Worm (Caenorhabditis elegans) whole organism, L1 larva: ENCODE results near the gene gtf-2H2C.

ENCODE experiments used
- C34B4.2 ChIP-seq: sonication (generic microtip); optimal IDR thresholded peaks from 2 replicates; lab custom pipeline; 2017; ENCODE audit warnings: mild to moderate bottlenecking, missing genetic modification characterization, missing compliant biosample characterization
- F16B12.6 ChIP-seq: fragments of 150-350 bp; optimal IDR thresholded peaks from 2 replicates; lab custom pipeline; 2014; ENCODE audit warnings: missing biosample characterization, missing genetic modification characterization
- Y116A8C.19 ChIP-seq: sonication (generic microtip); optimal IDR thresholded peaks from 2 replicates; lab custom pipeline; 2016; ENCODE audit warnings: missing compliant biosample characterization, missing genetic modification characterization, borderline replicate concordance
- aly-2 ChIP-seq: fragments of 150-350 bp; optimal IDR thresholded peaks from 2 replicates; lab custom pipeline; 2014; ENCODE audit warnings: missing biosample characterization, missing genetic modification characterization
- ama-1 ChIP-seq: fragments of 150-350 bp; optimal IDR thresholded peaks from 2 replicates; lab custom pipeline; 2014
- ceh-82 ChIP-seq, 3 experiments: fragments of 150-350 bp in 1 of 3; sonication (generic microtip) in 2 of 3; optimal IDR thresholded peaks; 2 replicates each; lab custom pipeline; 2014 to 2017; ENCODE audit warnings: missing biosample characterization in 3 of 3, missing genetic modification characterization in 3 of 3
- ceh-88 ChIP-seq: fragments of 200-800 bp; sonication (Bioruptor generic); IDR thresholded peaks from 2 replicates; pipeline ENCODE4 v1.3.6; 2022; ENCODE audit warnings: missing genetic modification characterization, missing compliant biosample characterization
- efl-3 ChIP-seq: fragments of 200-800 bp; sonication (Bioruptor generic); optimal IDR thresholded peaks from 2 replicates; lab custom pipeline; 2018; ENCODE audit warnings: mild to moderate bottlenecking, missing genetic modification characterization, missing compliant biosample characterization
- egl-27 ChIP-seq, 2 experiments: fragments of 150-350 bp in 1 of 2; sonication (generic microtip); optimal IDR thresholded peaks; 3 replicates each; lab custom pipeline; 2017 to 2018; ENCODE audit warnings: missing biosample characterization in 2 of 2, missing genetic modification characterization in 2 of 2, missing genetic modification reagents in 2 of 2
- elt-2 ChIP-seq: sonication (generic microtip); optimal IDR thresholded peaks from 2 replicates; lab custom pipeline; 2016; ENCODE audit warnings: missing genetic modification characterization, mild to moderate bottlenecking, inconsistent platforms, missing compliant biosample characterization, missing genetic modification reagents
- ets-5 ChIP-seq: fragments of 200-800 bp; sonication (Bioruptor generic); IDR thresholded peaks from 2 replicates; pipeline ENCODE4 v1.3.6; 2022; ENCODE audit warnings: missing genetic modification characterization, missing compliant biosample characterization
- fkh-4 ChIP-seq: sonication (generic microtip); optimal IDR thresholded peaks from 2 replicates; lab custom pipeline; 2016; ENCODE audit warnings: missing compliant biosample characterization, missing genetic modification characterization, borderline replicate concordance
- fkh-8 ChIP-seq: sonication (generic microtip); optimal IDR thresholded peaks from 2 replicates; lab custom pipeline; 2016; ENCODE audit warnings: mild to moderate bottlenecking, missing genetic modification characterization, missing compliant biosample characterization
- fos-1 ChIP-seq: fragments of 150-350 bp; optimal IDR thresholded peaks from 2 replicates; lab custom pipeline; 2014; ENCODE audit warnings: missing biosample characterization, missing genetic modification characterization
- irx-1 ChIP-seq: sonication (generic microtip); optimal IDR thresholded peaks from 2 replicates; lab custom pipeline; 2016; ENCODE audit warnings: missing genetic modification characterization, missing compliant biosample characterization
- isw-1 ChIP-seq: fragments of 200-800 bp; sonication (Bioruptor generic); IDR thresholded peaks from 2 replicates; pipeline ENCODE4 v1.3.6; 2022; ENCODE audit warnings: missing genetic modification characterization, missing compliant biosample characterization
- jun-1 ChIP-seq: fragments of 150-350 bp; optimal IDR thresholded peaks from 2 replicates; lab custom pipeline; 2014; ENCODE audit warnings: missing biosample characterization, missing genetic modification reagents, missing genetic modification characterization
- lin-14 ChIP-seq: fragments of 200-800 bp; sonication (Bioruptor generic); optimal IDR thresholded peaks from 2 replicates; lab custom pipeline; 2018; ENCODE audit warnings: mild to moderate bottlenecking, missing genetic modification characterization, moderate library complexity, missing compliant biosample characterization
- lin-35 ChIP-seq, 2 experiments: fragments of 150-350 bp; optimal IDR thresholded peaks; 2 replicates each; lab custom pipeline; 2014; ENCODE audit warnings: missing biosample characterization in 2 of 2, missing genetic modification characterization in 2 of 2, missing genetic modification reagents in 2 of 2
- lir-3 ChIP-seq: sonication (generic microtip); optimal IDR thresholded peaks from 2 replicates; lab custom pipeline; 2016; ENCODE audit warnings: mild to moderate bottlenecking, missing genetic modification characterization, moderate library complexity, missing compliant biosample characterization; ENCODE audit not compliant: poor library complexity
- lsy-2 ChIP-seq, 2 experiments: fragments of 150-350 bp; optimal IDR thresholded peaks; 2 replicates each; lab custom pipeline; 2014; ENCODE audit warnings: missing biosample characterization in 2 of 2, missing genetic modification characterization in 2 of 2
- mdl-1 ChIP-seq, 2 experiments: fragments of 150-350 bp; optimal IDR thresholded peaks; 2 replicates each; lab custom pipeline; 2014 to 2017; ENCODE audit warnings: missing biosample characterization in 2 of 2, missing genetic modification characterization in 2 of 2, inconsistent platforms in 1 of 2
- mef-2 ChIP-seq: fragments of 150-350 bp; optimal IDR thresholded peaks from 2 replicates; lab custom pipeline; 2014; ENCODE audit warnings: missing biosample characterization, missing genetic modification characterization
- nhr-237 ChIP-seq: fragments of 150-350 bp; optimal IDR thresholded peaks from 2 replicates; lab custom pipeline; 2014; ENCODE audit warnings: missing biosample characterization, missing genetic modification characterization
- nhr-84 ChIP-seq: sonication (generic microtip); optimal IDR thresholded peaks from 2 replicates; lab custom pipeline; 2017; ENCODE audit warnings: missing biosample characterization, missing genetic modification characterization
- nhr-85 ChIP-seq: sonication (generic microtip); peaks from one replicate; lab custom pipeline; 2016; ENCODE audit warnings: missing genetic modification characterization, inconsistent platforms, missing compliant biosample characterization
- pag-3 ChIP-seq: sonication (generic microtip); optimal IDR thresholded peaks from 2 replicates; lab custom pipeline; 2017; ENCODE audit warnings: missing genetic modification characterization, mild to moderate bottlenecking, missing compliant biosample characterization, antibody characterized with exemption, borderline replicate concordance; ENCODE audit not compliant: insufficient read depth
- pqm-1 ChIP-seq: sonication (generic microtip); optimal IDR thresholded peaks from 3 replicates; lab custom pipeline; 2017; ENCODE audit warnings: missing biosample characterization, missing genetic modification characterization
- skn-1 ChIP-seq: fragments of 150-350 bp; optimal IDR thresholded peaks from 2 replicates; lab custom pipeline; 2014; ENCODE audit warnings: missing biosample characterization, missing genetic modification characterization
- snpc-4 ChIP-seq: fragments of 150-350 bp; optimal IDR thresholded peaks from 2 replicates; lab custom pipeline; 2014; ENCODE audit warnings: missing biosample characterization, missing genetic modification characterization
- tbx-2 ChIP-seq: sonication (generic microtip); optimal IDR thresholded peaks from 2 replicates; lab custom pipeline; 2016; ENCODE audit warnings: missing genetic modification characterization, missing compliant biosample characterization
- tlp-1 ChIP-seq: fragments of 150-350 bp; optimal IDR thresholded peaks from 2 replicates; lab custom pipeline; 2014; ENCODE audit warnings: missing biosample characterization, missing genetic modification characterization
- unc-130 ChIP-seq: fragments of 150-350 bp; optimal IDR thresholded peaks from 2 replicates; lab custom pipeline; 2017; ENCODE audit warnings: missing biosample characterization, missing genetic modification characterization, inconsistent platforms
- unc-62 ChIP-seq: fragments of 150-350 bp; optimal IDR thresholded peaks from 2 replicates; lab custom pipeline; 2014; ENCODE audit warnings: missing biosample characterization, missing genetic modification reagents, missing genetic modification characterization
- unc-98 ChIP-seq: fragments of 200-800 bp; sonication (Bioruptor generic); IDR thresholded peaks from 2 replicates; pipeline ENCODE4 v1.3.6; 2022; ENCODE audit warnings: missing genetic modification characterization, missing compliant biosample characterization
- xbp-1 ChIP-seq: sonication (generic microtip); optimal IDR thresholded peaks from 2 replicates; lab custom pipeline; 2016; ENCODE audit warnings: missing genetic modification characterization, missing compliant biosample characterization
- zag-1 ChIP-seq: fragments of 150-350 bp; optimal IDR thresholded peaks from 2 replicates; lab custom pipeline; 2014; ENCODE audit warnings: missing biosample characterization, missing genetic modification characterization
- zip-4 ChIP-seq: fragments of 200-800 bp; sonication (Bioruptor generic); optimal IDR thresholded peaks from 2 replicates; lab custom pipeline; 2018; ENCODE audit warnings: mild to moderate bottlenecking, missing genetic modification characterization, moderate library complexity, missing compliant biosample characterization
- ztf-4 ChIP-seq: fragments of 150-350 bp; optimal IDR thresholded peaks from 2 replicates; lab custom pipeline; 2014; ENCODE audit warnings: missing biosample characterization, missing genetic modification characterization

The gtf-2H2C gene

DNA sequence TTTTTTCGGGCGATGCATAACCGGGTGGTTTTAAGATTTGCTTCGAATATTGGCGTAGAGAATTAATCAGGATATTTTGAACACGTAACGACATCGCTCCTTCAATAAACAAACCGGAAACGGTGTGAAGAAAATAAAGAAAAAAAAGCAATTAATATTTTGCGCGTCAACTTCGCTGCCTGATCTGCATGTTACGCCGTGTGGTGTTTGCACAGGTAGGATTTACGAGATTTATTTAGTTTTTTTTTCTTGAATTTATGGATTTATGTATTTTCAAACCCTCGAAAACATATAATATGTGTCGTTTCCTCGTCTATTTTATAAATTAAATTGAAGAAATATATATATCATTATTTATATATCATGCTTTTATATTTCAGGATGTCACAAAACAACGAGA is 24.1 kb upstream of the gtf-2H2C start, which contains the start of the genes ZK1128.1 and mett-10 (continued):
- no peak for TF ChIP-seq aly-2 (tag; lab: Kevin White, UChicago)
- no peak for TF ChIP-seq unc-62 (GFP tag; lab: Kevin White, UChicago)
- TF ChIP-seq isw-1 (GFP tag; lab: Robert Waterston, UW), result 0 out of 2 replicates have a peak, but pooled peaks have one; percentile 6
- TF ChIP-seq ceh-82 (tag; optimal IDR thresholded peaks at IDR 0.05; lab: Kevin White, UChicago), result peak in 1 of 3 experiments; percentile 17
- peak; percentile 63 for TF ChIP-seq unc-130 (tag; lab: Kevin White, UChicago)
- TF ChIP-seq, all 84 proteins: peak for 18

DNA sequence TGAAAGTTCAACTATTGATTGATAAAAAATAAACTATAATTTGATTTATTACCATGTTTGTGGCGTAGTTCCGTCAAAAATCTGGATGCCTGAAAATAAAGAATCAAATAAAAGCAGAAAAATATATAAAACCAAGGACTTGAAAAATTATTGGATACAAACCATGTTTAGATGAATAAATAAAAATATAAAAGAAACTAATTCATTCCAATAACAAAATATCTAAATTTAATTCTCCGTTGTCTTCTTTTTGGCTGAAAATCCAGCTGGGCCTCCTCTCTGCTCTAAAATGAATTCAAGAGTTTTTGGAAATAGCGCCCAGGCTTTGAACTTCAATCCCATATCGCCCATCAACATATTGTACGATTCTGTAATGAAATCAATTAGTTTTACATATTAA is 22.4 kb upstream of the gtf-2H2C start, which contains the start of gene vps-29:
Gene vps-29, minus strand, starts transcription at position 101 of the 400 bp plus-strand sequence.
- TF ChIP-seq xbp-1 (tag; lab: Kevin White, UChicago) (no peak), ets-5 (GFP tag; lab: Robert Waterston, UW) (no peak), ama-1 (lab: Kevin White, UChicago) (no peak), zip-4 (GFP tag; lab: Kevin White, UChicago) (no peak), jun-1 (tag; lab: Kevin White, UChicago) (no peak), ceh-88 (GFP tag; lab: Robert Waterston, UW) (no peak), efl-3 (GFP tag; lab: Kevin White, UChicago) (no peak), ztf-4 (tag; lab: Kevin White, UChicago) (no peak), ceh-82 (tag; optimal IDR thresholded peaks at IDR 0.05; lab: Kevin White, UChicago) (no peak), mdl-1 (tag; optimal IDR thresholded peaks at IDR 0.05; lab: Kevin White, UChicago) (no peak), pqm-1 (no peak), isw-1 (GFP tag; lab: Robert Waterston, UW) (no peak), fkh-4 (no peak), fos-1 (no peak), lsy-2 (tag; optimal IDR thresholded peaks at IDR 0.05; lab: Kevin White, UChicago) (no peak), egl-27 (tag; optimal IDR thresholded peaks at IDR 0.05; lab: Kevin White, UChicago) (no peak), fkh-8 (tag; lab: Kevin White, UChicago) (no peak), lir-3 (tag; lab: Kevin White, UChicago) (no peak), mef-2 (tag; lab: Kevin White, UChicago) (no peak), skn-1 (no peak)

- TF ChIP-seq zag-1 (tag; lab: Kevin White, UChicago), result no peak
- no peak for TF ChIP-seq lir-3 (tag; lab: Kevin White, UChicago)
- TF ChIP-seq tbx-2 (tag; lab: Kevin White, UChicago), result no peak
- no peak for TF ChIP-seq irx-1 (tag; lab: Kevin White, UChicago)
- TF ChIP-seq elt-2, result no peak
- no peak for TF ChIP-seq nhr-237 (tag; lab: Kevin White, UChicago)
- no peak for TF ChIP-seq ceh-82 (tag; optimal IDR thresholded peaks at IDR 0.05; lab: Kevin White, UChicago)
- no peak for TF ChIP-seq Y116A8C.19
- TF ChIP-seq C34B4.2 (tag; lab: Kevin White, UChicago), result no peak
- no peak for TF ChIP-seq pag-3 (tag; lab: Kevin White, UChicago)
- no peak for TF ChIP-seq lin-14 (GFP tag; lab: Kevin White, UChicago)
- TF ChIP-seq isw-1 (GFP tag; lab: Robert Waterston, UW), result no peak
- no peak for TF ChIP-seq tlp-1 (tag; lab: Kevin White, UChicago)
- TF ChIP-seq unc-98 (GFP tag; lab: Robert Waterston, UW), result no peak
- no peak for TF ChIP-seq zip-4 (GFP tag; lab: Kevin White, UChicago)
- TF ChIP-seq F16B12.6 (tag; lab: Kevin White, UChicago), result no peak
- no peak for TF ChIP-seq nhr-84 (tag; lab: Kevin White, UChicago)
Measured at ce11 chrIII:10108995-10109394, 18.4 kb upstream of the gtf-2H2C start, which contains the start of gene T16H12.9. T16H12.9 (plus strand) TSS chrIII:10109295.

ce11 chrIII:10106390-10106789 is 15.8 kb upstream of the gtf-2H2C start, which contains the start of gene srt-55:
srt-55 (minus strand) TSS chrIII:10106490.
- no peak for TF ChIP-seq nhr-85 (tag; lab: Kevin White, UChicago)
- TF ChIP-seq snpc-4, result no peak
- TF ChIP-seq egl-27 (tag; optimal IDR thresholded peaks at IDR 0.05; lab: Kevin White, UChicago), result no peak
- TF ChIP-seq lin-35 (GFP tag; optimal IDR thresholded peaks at IDR 0.05; lab: Kevin White, UChicago), result no peak
